Worm (Caenorhabditis elegans) whole organism, late embryonic: ENCODE data around the gene R12H7.4.

Experiments
- Y22D7AL.16 ChIP-seq: sonication (generic microtip); optimal IDR thresholded peaks from 2 replicates; lab custom pipeline; 2016; ENCODE audit warnings: missing genetic modification characterization, missing compliant biosample characterization
- ama-1 ChIP-seq: fragments of 150-350 bp; optimal IDR thresholded peaks from 2 replicates; lab custom pipeline; 2014
- dve-1 ChIP-seq: sonication (generic microtip); optimal IDR thresholded peaks from 2 replicates; lab custom pipeline; 2017; ENCODE audit warnings: antibody characterized with exemption, mild to moderate bottlenecking, missing genetic modification characterization, missing compliant biosample characterization
- fkh-10 ChIP-seq: fragments of 150-350 bp; optimal IDR thresholded peaks from 2 replicates; lab custom pipeline; 2014; ENCODE audit warnings: missing biosample characterization, missing genetic modification reagents, missing genetic modification characterization

DNA sequence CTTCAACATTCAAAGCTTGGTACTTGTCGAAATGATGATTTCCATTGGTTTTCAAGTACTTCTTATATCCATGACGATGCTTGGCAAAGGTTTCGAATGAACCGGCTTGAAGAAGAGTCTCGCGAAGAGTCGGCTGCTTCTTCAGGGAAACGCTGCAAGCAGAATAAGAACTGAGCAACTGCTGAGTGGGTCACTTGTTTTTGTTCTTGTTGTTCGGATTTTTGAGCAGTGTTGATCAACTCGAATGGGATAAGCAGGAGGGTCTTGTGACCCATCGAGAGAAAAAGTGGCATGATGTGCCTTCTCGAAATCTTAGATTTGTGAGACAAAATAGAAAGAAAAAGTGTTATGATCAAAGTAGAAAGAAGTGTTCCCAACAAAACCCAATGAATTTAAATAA is 3.7 kb downstream of the R12H7.4 start:
- TF ChIP-seq fkh-10 (GFP tag; lab: Kevin White, UChicago) (no peak), Y22D7AL.16 (tag; lab: Kevin White, UChicago) (no peak), dve-1 (tag; lab: Kevin White, UChicago) (no peak), ama-1 (lab: Kevin White, UChicago) (no peak)
